Fruit fly (Drosophila melanogaster): ENCODE results near the gene Fadd.

Fadd gene

dm6 chr3R:22049134-22049796 lies 15.0 kb downstream of the Fadd start (continued):
- peak; percentile 71 for TF ChIP-seq CG13894 (tag; optimal IDR thresholded peaks at IDR 0.05)
- TF ChIP-seq Doc3 (GFP tag; IDR thresholded peaks at IDR 0.05; ENCODE audit: partially characterized antibody), result no peak
- peak; percentile 61 for TF ChIP-seq Taf1 (GFP tag; IDR thresholded peaks at IDR 0.05)
- TF ChIP-seq CG14667 (GFP tag; IDR thresholded peaks at IDR 0.05), result peak; percentile 68
- peak; percentile 34 for TF ChIP-seq CG7928 (GFP tag; optimal IDR thresholded peaks at IDR 0.05)
- TF ChIP-seq Med (GFP tag), result peak; percentile 97
- TF ChIP-seq Side (GFP tag; optimal IDR thresholded peaks at IDR 0.05), result peak; percentile 72
- no peak for TF ChIP-seq CG6791 (GFP tag; IDR thresholded peaks at IDR 0.05; ENCODE audit: partially characterized antibody)
- no peak for TF ChIP-seq pita (GFP tag; optimal IDR thresholded peaks at IDR 0.05)
- peak; percentile 64 for TF ChIP-seq dm (GFP tag; optimal IDR thresholded peaks at IDR 0.05)
- peak; percentile 74 for TF ChIP-seq CG1233 (GFP tag; optimal IDR thresholded peaks at IDR 0.05)
- no peak for TF ChIP-seq insv (GFP tag; optimal IDR thresholded peaks at IDR 0.05)
- TF ChIP-seq abd-A (tag; optimal IDR thresholded peaks at IDR 0.05), result peak; percentile 75
- TF ChIP-seq CG8765 (GFP tag; IDR thresholded peaks at IDR 0.05), result peak; percentile 66; the same call in 1 of the 2 replicates
- peak; percentile 12 for TF ChIP-seq grn (GFP tag; optimal IDR thresholded peaks at IDR 0.05)
- TF ChIP-seq Ptx1 (GFP tag; IDR thresholded peaks at IDR 0.05), result peak; percentile 89
- TF ChIP-seq Bteb2 (GFP tag; optimal IDR thresholded peaks at IDR 0.05), result peak; percentile 77
- TF ChIP-seq Optix (GFP tag; IDR thresholded peaks at IDR 0.05), result peak; percentile 74; the same call in 2 of the 3 replicates
- TF ChIP-seq Sox102F (GFP tag; optimal IDR thresholded peaks at IDR 0.05), result peak; percentile 86
- TF ChIP-seq trh (GFP tag; optimal IDR thresholded peaks at IDR 0.05), result peak; percentile 32
- peak; percentile 22 for TF ChIP-seq ac (GFP tag; optimal IDR thresholded peaks at IDR 0.05)
- TF ChIP-seq inv (GFP tag; IDR thresholded peaks at IDR 0.05; ENCODE audit: partially characterized antibody), result no peak
- peak; percentile 59; the same call in 1 of the 2 replicates for TF ChIP-seq danr (GFP tag; IDR thresholded peaks at IDR 0.05)
- TF ChIP-seq CG13296 (GFP tag; optimal IDR thresholded peaks at IDR 0.05), result peak; percentile 69
- peak; percentile 74; the same call in 1 of the 2 replicates for TF ChIP-seq Rx (GFP tag; IDR thresholded peaks at IDR 0.05)
- peak; percentile 63 for TF ChIP-seq CG10654 (GFP tag; optimal IDR thresholded peaks at IDR 0.05)
- TF ChIP-seq ap (GFP tag; IDR thresholded peaks at IDR 0.05), result peak; percentile 59; the same call in 1 of the 2 replicates
- peak; percentile 73 for TF ChIP-seq Six4 (GFP tag; optimal IDR thresholded peaks at IDR 0.05)
- TF ChIP-seq CG31224 (GFP tag; IDR thresholded peaks at IDR 0.05), result peak; percentile 64
- TF ChIP-seq Hr3 (GFP tag; optimal IDR thresholded peaks at IDR 0.05), result peak; percentile 76
- peak; percentile 73 for TF ChIP-seq D19A (tag; optimal IDR thresholded peaks at IDR 0.05)
- peak; percentile 83 for TF ChIP-seq CG13424 (tag; optimal IDR thresholded peaks at IDR 0.05)
- TF ChIP-seq maf-S (GFP tag; optimal IDR thresholded peaks at IDR 0.05), result peak; percentile 77
- no peak for TF ChIP-seq hth (optimal IDR thresholded peaks at IDR 0.05)
- peak; percentile 45 for TF ChIP-seq shn (GFP tag; optimal IDR thresholded peaks at IDR 0.05)
- TF ChIP-seq CG3281 (GFP tag; optimal IDR thresholded peaks at IDR 0.05), result peak; percentile 71
- TF ChIP-seq CHES-1-like (GFP tag; optimal IDR thresholded peaks at IDR 0.05), result peak; percentile 68
- peak; percentile 39 for TF ChIP-seq CG4617 (GFP tag; optimal IDR thresholded peaks at IDR 0.05; ENCODE audit: borderline replicate concordance)
- peak; percentile 82 for TF ChIP-seq ken (GFP tag; IDR thresholded peaks at IDR 0.05)
- peak; percentile 70 for TF ChIP-seq sd (tag; optimal IDR thresholded peaks at IDR 0.05)
- TF ChIP-seq ase (GFP tag; IDR thresholded peaks at IDR 0.05), result peak; percentile 77; the same call in 2 of the 3 replicates
- TF ChIP-seq sens (GFP tag), result peak; percentile 97
- peak; percentile 60 for TF ChIP-seq CG9609 (GFP tag; optimal IDR thresholded peaks at IDR 0.05)
- TF ChIP-seq CG12236 (GFP tag; optimal IDR thresholded peaks at IDR 0.05), result peak; percentile 66
- peak; percentile 66 for TF ChIP-seq tx (GFP tag; optimal IDR thresholded peaks at IDR 0.05)
- TF ChIP-seq Ets97D (GFP tag; optimal IDR thresholded peaks at IDR 0.05), result no peak
- peak; percentile 70 for TF ChIP-seq CG16863 (GFP tag; optimal IDR thresholded peaks at IDR 0.05)
- TF ChIP-seq gfzf (GFP tag; optimal IDR thresholded peaks at IDR 0.05), result no peak
- peak; percentile 82 for TF ChIP-seq CG1792 (GFP tag; optimal IDR thresholded peaks at IDR 0.05)

Measured in whole organism, embryonic.